Fruit fly (Drosophila melanogaster) whole organism, embryonic: ENCODE measurements around the gene CG7806.

ENCODE experiments used
- CG12236 ChIP-seq: fragments of 200-800 bp; sonication (Bioruptor generic); optimal IDR thresholded peaks from 2 replicates; lab custom pipeline; 2016; ENCODE audit warnings: missing biosample characterization, missing genetic modification characterization
- CG13624 ChIP-seq: fragments of 200-800 bp; sonication (Bioruptor generic); optimal IDR thresholded peaks from 2 replicates; lab custom pipeline; 2016; ENCODE audit warnings: missing biosample characterization, missing genetic modification characterization
- CG15073 ChIP-seq: fragments of 200-800 bp; sonication (Bioruptor generic); optimal IDR thresholded peaks from 2 replicates; lab custom pipeline; 2016; ENCODE audit warnings: missing biosample characterization, missing genetic modification characterization
- CG16863 ChIP-seq: fragments of 200-800 bp; sonication (Bioruptor generic); optimal IDR thresholded peaks from 3 replicates; lab custom pipeline; 2016; ENCODE audit warnings: missing biosample characterization, missing genetic modification characterization
- CG17361 ChIP-seq: fragments of 200-800 bp; sonication (Bioruptor generic); IDR thresholded peaks from 3 replicates; pipeline ENCODE4 v1.3.6; 2022; ENCODE audit warnings: missing biosample characterization, missing genetic modification characterization
- CG17802 ChIP-seq: fragments of 200-800 bp; sonication (Bioruptor generic); optimal IDR thresholded peaks from 2 replicates; lab custom pipeline; 2018; ENCODE audit warnings: missing biosample characterization, mild to moderate bottlenecking, missing genetic modification characterization, moderate library complexity
- CG18619 ChIP-seq: fragments of 200-800 bp; sonication (Bioruptor generic); optimal IDR thresholded peaks from 3 replicates; lab custom pipeline; 2017; ENCODE audit warnings: missing biosample characterization, mild to moderate bottlenecking, missing genetic modification characterization
- CG2116 ChIP-seq: fragments of 200-800 bp; sonication (Bioruptor generic); optimal IDR thresholded peaks from 3 replicates; lab custom pipeline; 2018; ENCODE audit warnings: missing biosample characterization, mild to moderate bottlenecking, missing genetic modification characterization
- CG2199 ChIP-seq: fragments of 200-800 bp; sonication (Bioruptor generic); IDR thresholded peaks from 3 replicates; pipeline ENCODE4 v1.3.6; 2022; ENCODE audit warnings: missing biosample characterization, missing genetic modification characterization
- CG2678 ChIP-seq: fragments of 200-800 bp; sonication (Bioruptor generic); optimal IDR thresholded peaks from 3 replicates; lab custom pipeline; 2019; ENCODE audit warnings: missing biosample characterization, mild to moderate bottlenecking, missing genetic modification characterization, moderate library complexity
- CG2712 ChIP-seq: fragments of 200-800 bp; optimal IDR thresholded peaks from 3 replicates; lab custom pipeline; 2019; ENCODE audit warnings: missing biosample characterization, mild to moderate bottlenecking, missing genetic modification characterization, moderate library complexity
- CG2875 ChIP-seq: fragments of 200-800 bp; sonication (Bioruptor generic); optimal IDR thresholded peaks from 2 replicates; lab custom pipeline; 2017; ENCODE audit warnings: missing biosample characterization, mild to moderate bottlenecking, missing genetic modification characterization, missing genetic modification reagents
- CG30431 ChIP-seq: fragments of 200-800 bp; sonication (Bioruptor generic); optimal IDR thresholded peaks from 2 replicates; lab custom pipeline; 2017; ENCODE audit warnings: missing biosample characterization, missing genetic modification characterization
- CG31224 ChIP-seq: fragments of 200-800 bp; sonication (Bioruptor generic); IDR thresholded peaks from 2 replicates; pipeline ENCODE4 v1.3.6; 2022; ENCODE audit warnings: missing biosample characterization, missing genetic modification characterization
- CG31388 ChIP-seq: fragments of 200-800 bp; sonication (Bioruptor generic); optimal IDR thresholded peaks from 2 replicates; lab custom pipeline; 2016; ENCODE audit warnings: missing biosample characterization, missing genetic modification characterization
- CG31441 ChIP-seq: fragments of 200-800 bp; sonication (Bioruptor generic); IDR thresholded peaks from 2 replicates; pipeline ENCODE4 v1.3.6; 2022; ENCODE audit warnings: missing biosample characterization, missing genetic modification characterization
- CG34376 ChIP-seq: fragments of 200-800 bp; sonication (Bioruptor generic); optimal IDR thresholded peaks from 2 replicates; lab custom pipeline; 2018; ENCODE audit warnings: missing biosample characterization, mild to moderate bottlenecking, missing genetic modification characterization
- CG4730 ChIP-seq: fragments of 200-800 bp; sonication (Bioruptor generic); IDR thresholded peaks from 2 replicates; pipeline ENCODE4 v1.3.6; 2022; ENCODE audit warnings: missing biosample characterization, missing genetic modification characterization
- CG6254 ChIP-seq: fragments of 200-800 bp; sonication (Bioruptor generic); optimal IDR thresholded peaks from 3 replicates; lab custom pipeline; 2017; ENCODE audit warnings: mild to moderate bottlenecking, missing biosample characterization, missing genetic modification reagents, missing genetic modification characterization
- CG9932 ChIP-seq: fragments of 200-800 bp; sonication (Bioruptor generic); IDR thresholded peaks from 2 replicates; pipeline ENCODE4 v1.3.6; 2022; ENCODE audit warnings: missing biosample characterization, missing genetic modification characterization
- CTCF ChIP-seq: fragments of 200-800 bp; sonication (Bioruptor generic); optimal IDR thresholded peaks from 2 replicates; lab custom pipeline; 2017; ENCODE audit warnings: missing biosample characterization, mild to moderate bottlenecking, missing genetic modification characterization, moderate library complexity
- Dip3 ChIP-seq: fragments of 200-800 bp; sonication (Bioruptor generic); optimal IDR thresholded peaks from 3 replicates; lab custom pipeline; 2016; ENCODE audit warnings: missing biosample characterization, missing genetic modification characterization
- HLH3B ChIP-seq: fragments of 200-800 bp; sonication (Bioruptor generic); IDR thresholded peaks from 2 replicates; pipeline ENCODE4 v1.3.6; 2022; ENCODE audit warnings: missing biosample characterization, missing genetic modification characterization
- Kr ChIP-seq: fragments of 200-800 bp; sonication (Bioruptor generic); optimal IDR thresholded peaks from 2 replicates; lab custom pipeline; 2017; ENCODE audit warnings: missing biosample characterization, mild to moderate bottlenecking, missing genetic modification characterization
- Lhr ChIP-seq: fragments of 200-800 bp; sonication (Bioruptor generic); optimal IDR thresholded peaks from 3 replicates; lab custom pipeline; 2017; ENCODE audit warnings: mild to moderate bottlenecking, missing biosample characterization, missing genetic modification reagents, missing genetic modification characterization
- Mad ChIP-seq: fragments of 200-800 bp; sonication (Bioruptor generic); optimal IDR thresholded peaks from 2 replicates; lab custom pipeline; 2016; ENCODE audit warnings: missing biosample characterization, missing genetic modification characterization
- Med ChIP-seq: fragments of 200-800 bp; sonication (Bioruptor generic); peaks from one replicate; lab custom pipeline; 2016; ENCODE audit warnings: missing biosample characterization, missing genetic modification characterization, mild to moderate bottlenecking, inconsistent platforms, moderate library complexity
- PHDP ChIP-seq: fragments of 200-800 bp; sonication (Bioruptor generic); optimal IDR thresholded peaks from 3 replicates; lab custom pipeline; 2018; ENCODE audit warnings: missing biosample characterization, mild to moderate bottlenecking, missing genetic modification characterization, moderate library complexity
- Sry-δ ChIP-seq: fragments of 200-800 bp; sonication (Bioruptor generic); optimal IDR thresholded peaks from 2 replicates; lab custom pipeline; 2016; ENCODE audit warnings: missing biosample characterization, missing genetic modification characterization
- Trl ChIP-seq, 3 experiments: fragments of >200 bp in 2 of 3; fragments of 200-800 bp in 1 of 3; sonication (Bioruptor generic) in 1 of 3; optimal IDR thresholded peaks; 2 replicates in 1 of 3; 3 replicates in 2 of 3; lab custom pipeline; 2016 to 2017; ENCODE audit warnings: missing biosample characterization in 1 of 3, missing genetic modification characterization in 1 of 3
- Vsx1 ChIP-seq: fragments of 200-800 bp; sonication (Bioruptor generic); optimal IDR thresholded peaks from 2 replicates; lab custom pipeline; 2017; ENCODE audit warnings: missing biosample characterization, mild to moderate bottlenecking, missing genetic modification characterization, missing genetic modification reagents
- al ChIP-seq: fragments of 200-800 bp; sonication (Bioruptor generic); IDR thresholded peaks from 2 replicates; pipeline ENCODE4 v1.3.6; 2022; ENCODE audit warnings: missing biosample characterization, missing genetic modification characterization
- ash1 ChIP-seq: fragments of 200-800 bp; sonication (Bioruptor generic); optimal IDR thresholded peaks from 2 replicates; lab custom pipeline; 2018; ENCODE audit warnings: missing biosample characterization, mild to moderate bottlenecking, missing genetic modification characterization
- az2 ChIP-seq: fragments of 200-800 bp; sonication (Bioruptor generic); optimal IDR thresholded peaks from 3 replicates; lab custom pipeline; 2016; ENCODE audit warnings: missing biosample characterization, missing genetic modification characterization
- disco-r ChIP-seq: fragments of 200-800 bp; sonication (Bioruptor generic); optimal IDR thresholded peaks from 2 replicates; lab custom pipeline; 2016; ENCODE audit warnings: missing biosample characterization, missing genetic modification characterization
- en ChIP-seq: fragments of 200-800 bp; sonication (Bioruptor generic); optimal IDR thresholded peaks from 2 replicates; lab custom pipeline; 2016; ENCODE audit warnings: missing biosample characterization, missing genetic modification characterization
- ham ChIP-seq: fragments of 200-800 bp; sonication (Bioruptor generic); IDR thresholded peaks from 2 replicates; pipeline ENCODE4 v1.3.6; 2022; ENCODE audit warnings: missing biosample characterization, missing genetic modification characterization
- hb ChIP-seq: fragments of 200-800 bp; sonication (Bioruptor generic); IDR thresholded peaks from 3 replicates; pipeline ENCODE4 v1.3.6; 2022; ENCODE audit warnings: missing biosample characterization, missing genetic modification characterization; ENCODE audit not compliant: partially characterized antibody
- ind ChIP-seq: fragments of 200-800 bp; sonication (Bioruptor generic); optimal IDR thresholded peaks from 3 replicates; lab custom pipeline; 2016; ENCODE audit warnings: missing biosample characterization, missing genetic modification characterization
- nerfin-1 ChIP-seq: fragments of 200-800 bp; sonication (Bioruptor generic); optimal IDR thresholded peaks from 3 replicates; lab custom pipeline; 2019; ENCODE audit warnings: missing biosample characterization, mild to moderate bottlenecking, missing genetic modification characterization, moderate library complexity
- pan ChIP-seq, 4 experiments: fragments of >200 bp in 3 of 4; fragments of 200-800 bp in 1 of 4; sonication (Bioruptor generic) in 1 of 4; optimal IDR thresholded peaks in 3 of 4; IDR thresholded peaks in 1 of 4; 2 replicates each; pipeline versions ENCODE4 v1.3.6 to Lab custom; 2017 to 2022; ENCODE audit warnings: missing biosample characterization in 2 of 4, missing genetic modification characterization in 2 of 4, mixed read lengths in 1 of 4
- peb ChIP-seq: fragments of 200-800 bp; sonication (Bioruptor generic); IDR thresholded peaks from 2 replicates; pipeline ENCODE4 v1.3.6; 2022; ENCODE audit warnings: missing biosample characterization, missing genetic modification characterization
- sisA ChIP-seq: fragments of 200-800 bp; sonication (Bioruptor generic); IDR thresholded peaks from 2 replicates; pipeline ENCODE4 v1.3.6; 2022; ENCODE audit warnings: missing biosample characterization, missing genetic modification characterization
- so ChIP-seq: fragments of 200-800 bp; sonication (Bioruptor generic); IDR thresholded peaks from 3 replicates; pipeline ENCODE4 v1.3.6; 2022; ENCODE audit warnings: missing biosample characterization, missing genetic modification characterization
- tx ChIP-seq: fragments of 200-800 bp; sonication (Bioruptor generic); optimal IDR thresholded peaks from 2 replicates; lab custom pipeline; 2016; ENCODE audit warnings: missing biosample characterization, missing genetic modification characterization
- vfl ChIP-seq: fragments of 200-800 bp; sonication (Bioruptor generic); optimal IDR thresholded peaks from 2 replicates; lab custom pipeline; 2016; ENCODE audit warnings: missing biosample characterization, missing genetic modification characterization
- vvl ChIP-seq: fragments of 200-800 bp; sonication (Bioruptor generic); IDR thresholded peaks from 2 replicates; pipeline ENCODE4 v1.3.6; 2022; ENCODE audit warnings: missing biosample characterization, missing genetic modification characterization
- zen ChIP-seq: fragments of 200-800 bp; sonication (Bioruptor generic); optimal IDR thresholded peaks from 3 replicates; lab custom pipeline; 2018; ENCODE audit warnings: missing biosample characterization, mild to moderate bottlenecking, missing genetic modification characterization, moderate library complexity
- zen2 ChIP-seq: fragments of 200-800 bp; sonication (Bioruptor generic); IDR thresholded peaks from 3 replicates; pipeline ENCODE4 v1.3.6; 2022; ENCODE audit warnings: missing biosample characterization, missing genetic modification characterization; ENCODE audit not compliant: partially characterized antibody

The CG7806 gene

dm6 chr2L:8279400-8280065, 31.7 kb upstream of the CG7806 start (continued):
- peak; percentile 75 for TF ChIP-seq CG6254 (GFP tag; lab: Kevin White, UChicago)
- TF ChIP-seq CG4730 (GFP tag; lab: Robert Waterston, UW), result peak; percentile 55; the same call in 1 of the 2 replicates
- TF ChIP-seq Kr (GFP tag; lab: Kevin White, UChicago), result no peak
- peak; percentile 11 for TF ChIP-seq ind
- TF ChIP-seq CG2875 (GFP tag; lab: Kevin White, UChicago), result peak; percentile 58
- peak; percentile 33 for TF ChIP-seq CG17802 (tag; lab: Kevin White, UChicago)
- TF ChIP-seq Mad (GFP tag; lab: Kevin White, UChicago), result peak; percentile 22
- TF ChIP-seq peb (GFP tag; lab: Robert Waterston, UW), result peak; percentile 42; the same call in 1 of the 2 replicates
- no peak for TF ChIP-seq al (GFP tag; lab: Robert Waterston, UW)
- TF ChIP-seq CG2678, result peak; percentile 66
- peak; percentile 63 for TF ChIP-seq CG30431 (GFP tag; lab: Kevin White, UChicago)
- TF ChIP-seq tx (GFP tag; lab: Kevin White, UChicago), result peak; percentile 36
- TF ChIP-seq zen2, result no peak
- peak; percentile 63 for TF ChIP-seq CG16863 (GFP tag; lab: Kevin White, UChicago)
- TF ChIP-seq CG15073, result no peak
- TF ChIP-seq PHDP (tag; lab: Kevin White, UChicago), result peak; percentile 46
- 0 out of 2 replicates have a peak, but pooled peaks have one; percentile 4 for TF ChIP-seq CG9932 (GFP tag; lab: Robert Waterston, UW)
- TF ChIP-seq ash1 (GFP tag; lab: Kevin White, UChicago), result no peak
- TF ChIP-seq ham (GFP tag; lab: Robert Waterston, UW), result no peak
- 0 out of 3 replicates have a peak, but pooled peaks have one; percentile 34 for TF ChIP-seq so (GFP tag; lab: Robert Waterston, UW)
- TF ChIP-seq CG18619 (GFP tag; lab: Kevin White, UChicago), result peak; percentile 29
- TF ChIP-seq en (GFP tag; lab: Kevin White, UChicago), result peak; percentile 29
- peak; percentile 72 for TF ChIP-seq az2
- TF ChIP-seq CG31441 (GFP tag; lab: Robert Waterston, UW), result peak; percentile 80
- TF ChIP-seq CG31224 (GFP tag; lab: Robert Waterston, UW), result no peak
- TF ChIP-seq CG13624 (GFP tag; lab: Kevin White, UChicago), result no peak
- no peak for TF ChIP-seq Trl (optimal IDR thresholded peaks at IDR 0.05; lab: Kevin White, UChicago)
- TF ChIP-seq Trl (GFP tag; optimal IDR thresholded peaks at IDR 0.05; lab: Kevin White, UChicago), result peak; percentile 6
- peak; percentile 2 for TF ChIP-seq CG2116
- TF ChIP-seq pan (optimal IDR thresholded peaks at IDR 0.05; lab: Kevin White, UChicago), result no peak
- TF ChIP-seq pan (GFP tag; optimal IDR thresholded peaks at IDR 0.05 in 1 of 2, IDR thresholded peaks at IDR 0.05 in 1 of 2), result peak in 1 of 2 experiments; percentile 42
- TF ChIP-seq vvl (GFP tag; lab: Robert Waterston, UW), result peak; percentile 53; the same call in 1 of the 2 replicates
- peak; percentile 59 for TF ChIP-seq nerfin-1 (tag; lab: Kevin White, UChicago)
- peak; percentile 81; the same call in 2 of the 3 replicates for TF ChIP-seq CG2199 (GFP tag; lab: Robert Waterston, UW)
- TF ChIP-seq Med (GFP tag; lab: Kevin White, UChicago), result peak; percentile 91
- TF ChIP-seq CG34376 (GFP tag; lab: Kevin White, UChicago), result no peak
- TF ChIP-seq HLH3B (GFP tag; lab: Robert Waterston, UW), result peak; percentile 46; the same call in 1 of the 2 replicates
- peak; percentile 13 for TF ChIP-seq CG31388 (GFP tag; lab: Kevin White, UChicago)
- peak; percentile 47 for TF ChIP-seq Lhr
- peak; percentile 22 for TF ChIP-seq vfl
- TF ChIP-seq disco-r, result peak; percentile 17
- peak; percentile 7 for TF ChIP-seq Dip3 (GFP tag; lab: Kevin White, UChicago)
- TF ChIP-seq hb, result no peak
- peak; percentile 71 for TF ChIP-seq zen
- peak; percentile 32 for TF ChIP-seq Vsx1
- TF ChIP-seq CG2712 (tag; lab: Kevin White, UChicago), result peak; percentile 88
- TF ChIP-seq CG12236 (GFP tag; lab: Kevin White, UChicago), result peak; percentile 15
- TF ChIP-seq Sry-δ (GFP tag; lab: Kevin White, UChicago), result peak; percentile 1
- TF ChIP-seq sisA (GFP tag; lab: Robert Waterston, UW), result peak; percentile 47
- no peak for TF ChIP-seq CTCF (GFP tag; lab: Kevin White, UChicago)
- TF ChIP-seq CG17361 (GFP tag; lab: Robert Waterston, UW), result peak; percentile 79
